Fruit fly (Drosophila melanogaster) whole organism, embryonic: ENCODE measurements around the gene CG14006.

ENCODE experiments used
- B-H2 ChIP-seq: fragments of 200-800 bp; sonication (Bioruptor generic); optimal IDR thresholded peaks from 2 replicates; lab custom pipeline; 2018; ENCODE audit warnings: missing biosample characterization, mild to moderate bottlenecking, missing genetic modification characterization
- Blimp-1 ChIP-seq: fragments of 200-800 bp; sonication (Bioruptor generic); optimal IDR thresholded peaks from 3 replicates; lab custom pipeline; 2018; ENCODE audit warnings: missing biosample characterization, missing genetic modification characterization, mild to moderate bottlenecking, moderate library complexity, missing genetic modification reagents
- CG10267 ChIP-seq: fragments of 200-800 bp; sonication (Bioruptor generic); optimal IDR thresholded peaks from 2 replicates; lab custom pipeline; 2018; ENCODE audit warnings: missing biosample characterization, mild to moderate bottlenecking, missing genetic modification characterization, moderate library complexity
- CG12155 ChIP-seq: fragments of 200-800 bp; sonication (Bioruptor generic); optimal IDR thresholded peaks from 3 replicates; lab custom pipeline; 2016; ENCODE audit warnings: missing biosample characterization, missing genetic modification characterization
- CG12219 ChIP-seq: fragments of 200-800 bp; sonication (Bioruptor generic); optimal IDR thresholded peaks from 3 replicates; lab custom pipeline; 2018; ENCODE audit warnings: missing biosample characterization, mild to moderate bottlenecking, missing genetic modification characterization
- CG13424 ChIP-seq: fragments of 200-800 bp; sonication (Bioruptor generic); optimal IDR thresholded peaks from 2 replicates; lab custom pipeline; 2019; ENCODE audit warnings: missing biosample characterization, mild to moderate bottlenecking, missing genetic modification characterization, moderate library complexity
- CG17359 ChIP-seq: fragments of 200-800 bp; sonication (Bioruptor generic); optimal IDR thresholded peaks from 3 replicates; lab custom pipeline; 2018; ENCODE audit warnings: missing biosample characterization, mild to moderate bottlenecking, missing genetic modification characterization, moderate library complexity
- CG17568 ChIP-seq: fragments of 200-800 bp; sonication (Bioruptor generic); optimal IDR thresholded peaks from 2 replicates; lab custom pipeline; 2018; ENCODE audit warnings: missing biosample characterization, mild to moderate bottlenecking, missing genetic modification characterization, moderate library complexity
- CG2120 ChIP-seq: fragments of 200-800 bp; sonication (Bioruptor generic); optimal IDR thresholded peaks from 3 replicates; lab custom pipeline; 2016; ENCODE audit warnings: missing biosample characterization, missing genetic modification characterization
- CG32767 ChIP-seq: fragments of 200-800 bp; sonication (Bioruptor generic); IDR thresholded peaks from 2 replicates; pipeline ENCODE4 v1.3.6; 2022; ENCODE audit warnings: missing biosample characterization, missing genetic modification characterization
- CG3838 ChIP-seq: fragments of 200-800 bp; sonication (Bioruptor generic); optimal IDR thresholded peaks from 3 replicates; lab custom pipeline; 2016; ENCODE audit warnings: missing biosample characterization, missing genetic modification characterization
- CG4424 ChIP-seq: fragments of 200-800 bp; sonication (Bioruptor generic); optimal IDR thresholded peaks from 3 replicates; lab custom pipeline; 2016; ENCODE audit warnings: missing biosample characterization, missing genetic modification characterization
- CG7839 ChIP-seq: fragments of 200-800 bp; sonication (Bioruptor generic); optimal IDR thresholded peaks from 3 replicates; lab custom pipeline; 2018; ENCODE audit warnings: missing biosample characterization, mild to moderate bottlenecking, missing genetic modification characterization, moderate library complexity
- CG7963 ChIP-seq: fragments of 200-800 bp; sonication (Bioruptor generic); IDR thresholded peaks from 3 replicates; pipeline ENCODE4 v1.3.6; 2022; ENCODE audit warnings: missing biosample characterization, missing genetic modification characterization; ENCODE audit not compliant: partially characterized antibody
- CG8765 ChIP-seq: fragments of 200-800 bp; sonication (Bioruptor generic); IDR thresholded peaks from 2 replicates; pipeline ENCODE4 v1.3.6; 2022; ENCODE audit warnings: missing biosample characterization, missing genetic modification characterization
- CG8924 ChIP-seq: fragments of 200-800 bp; optimal IDR thresholded peaks from 3 replicates; lab custom pipeline; 2019; ENCODE audit warnings: missing biosample characterization, mild to moderate bottlenecking, missing genetic modification characterization, moderate library complexity
- CG9932 ChIP-seq: fragments of 200-800 bp; sonication (Bioruptor generic); IDR thresholded peaks from 2 replicates; pipeline ENCODE4 v1.3.6; 2022; ENCODE audit warnings: missing biosample characterization, missing genetic modification characterization
- CoRest ChIP-seq: fragments of 200-800 bp; sonication (Bioruptor generic); optimal IDR thresholded peaks from 3 replicates; lab custom pipeline; 2018; ENCODE audit warnings: missing biosample characterization, mild to moderate bottlenecking, missing genetic modification characterization, moderate library complexity
- Drgx ChIP-seq: fragments of 200-800 bp; sonication (Bioruptor generic); IDR thresholded peaks from 2 replicates; pipeline ENCODE4 v1.3.6; 2022; ENCODE audit warnings: missing biosample characterization, missing genetic modification characterization
- E2f2 ChIP-seq: fragments of 200-800 bp; sonication (Bioruptor generic); IDR thresholded peaks from 2 replicates; pipeline ENCODE4 v1.3.6; 2022; ENCODE audit warnings: missing biosample characterization, missing genetic modification characterization
- H2.0 ChIP-seq: fragments of 200-800 bp; sonication (Bioruptor generic); IDR thresholded peaks from 2 replicates; pipeline ENCODE4 v1.3.6; 2022; ENCODE audit warnings: missing biosample characterization, missing genetic modification characterization
- Hr39 ChIP-seq: fragments of >200 bp; optimal IDR thresholded peaks from 2 replicates; lab custom pipeline; 2017
- Med ChIP-seq: fragments of 200-800 bp; sonication (Bioruptor generic); peaks from one replicate; lab custom pipeline; 2016; ENCODE audit warnings: missing biosample characterization, missing genetic modification characterization, mild to moderate bottlenecking, inconsistent platforms, moderate library complexity
- Meics ChIP-seq: fragments of 200-800 bp; sonication (Bioruptor generic); optimal IDR thresholded peaks from 2 replicates; lab custom pipeline; 2017; ENCODE audit warnings: missing biosample characterization, mild to moderate bottlenecking, missing genetic modification characterization
- Pdp1 ChIP-seq, 2 experiments: fragments of 200-800 bp; sonication (Bioruptor generic); optimal IDR thresholded peaks; 3 replicates each; lab custom pipeline; 2016; ENCODE audit warnings: missing biosample characterization in 2 of 2, missing genetic modification characterization in 2 of 2, mild to moderate bottlenecking in 1 of 2, moderate library complexity in 1 of 2
- Rfx ChIP-seq: fragments of 200-800 bp; sonication (Bioruptor generic); IDR thresholded peaks from 2 replicates; pipeline ENCODE4 v1.3.6; 2022; ENCODE audit warnings: missing biosample characterization, missing genetic modification characterization
- TFAM ChIP-seq: fragments of 200-800 bp; sonication (Bioruptor generic); optimal IDR thresholded peaks from 2 replicates; lab custom pipeline; 2017; ENCODE audit warnings: missing biosample characterization, missing genetic modification characterization, inconsistent platforms
- bab2 ChIP-seq: fragments of 200-800 bp; sonication (Bioruptor generic); optimal IDR thresholded peaks from 2 replicates; lab custom pipeline; 2016; ENCODE audit warnings: missing biosample characterization, missing genetic modification characterization
- ci ChIP-seq: fragments of 200-800 bp; sonication (Bioruptor generic); IDR thresholded peaks from 3 replicates; pipeline ENCODE4 v1.3.6; 2022; ENCODE audit warnings: missing biosample characterization, missing genetic modification characterization
- cwo ChIP-seq: fragments of 200-800 bp; sonication (Bioruptor generic); optimal IDR thresholded peaks from 3 replicates; lab custom pipeline; 2017; ENCODE audit warnings: missing biosample characterization, missing genetic modification characterization, mild to moderate bottlenecking, moderate library complexity, missing genetic modification reagents
- dmrt99B ChIP-seq: fragments of 200-800 bp; sonication (Bioruptor generic); optimal IDR thresholded peaks from 2 replicates; lab custom pipeline; 2018; ENCODE audit warnings: missing biosample characterization, mild to moderate bottlenecking, missing genetic modification characterization, moderate library complexity
- dpn ChIP-seq, 2 experiments: fragments of 200-800 bp; sonication (Bioruptor generic); optimal IDR thresholded peaks; 3 replicates each; lab custom pipeline; 2016; ENCODE audit warnings: missing biosample characterization in 2 of 2, missing genetic modification characterization in 2 of 2
- fd3F ChIP-seq: fragments of 200-800 bp; sonication (Bioruptor generic); optimal IDR thresholded peaks from 2 replicates; lab custom pipeline; 2018; ENCODE audit warnings: missing biosample characterization, mild to moderate bottlenecking, missing genetic modification characterization, moderate library complexity
- fru ChIP-seq: fragments of >200 bp; optimal IDR thresholded peaks from 2 replicates; lab custom pipeline; 2017
- gem ChIP-seq: fragments of 200-800 bp; sonication (Bioruptor generic); optimal IDR thresholded peaks from 2 replicates; lab custom pipeline; 2019; ENCODE audit warnings: missing biosample characterization, mild to moderate bottlenecking, missing genetic modification characterization, moderate library complexity
- grau ChIP-seq: fragments of 200-800 bp; optimal IDR thresholded peaks from 3 replicates; lab custom pipeline; 2019; ENCODE audit warnings: missing biosample characterization, mild to moderate bottlenecking, missing genetic modification characterization, moderate library complexity
- lilli ChIP-seq: fragments of 200-800 bp; sonication (Bioruptor generic); optimal IDR thresholded peaks from 3 replicates; lab custom pipeline; 2016; ENCODE audit warnings: missing biosample characterization, missing genetic modification characterization
- sr ChIP-seq: fragments of 200-800 bp; sonication (Bioruptor generic); IDR thresholded peaks from 3 replicates; pipeline ENCODE4 v1.3.6; 2022; ENCODE audit warnings: missing biosample characterization, missing genetic modification characterization
- stc ChIP-seq: fragments of 200-800 bp; sonication (Bioruptor generic); IDR thresholded peaks from 2 replicates; pipeline ENCODE4 v1.3.6; 2022; ENCODE audit warnings: missing biosample characterization, missing genetic modification characterization
- tap ChIP-seq: fragments of 200-800 bp; optimal IDR thresholded peaks from 3 replicates; lab custom pipeline; 2019; ENCODE audit warnings: missing biosample characterization, mild to moderate bottlenecking, missing genetic modification characterization, moderate library complexity
- vvl ChIP-seq: fragments of 200-800 bp; sonication (Bioruptor generic); IDR thresholded peaks from 2 replicates; pipeline ENCODE4 v1.3.6; 2022; ENCODE audit warnings: missing biosample characterization, missing genetic modification characterization

Gene CG14006

dm6 chr2L:5743537-5744148 lies 15.0 kb upstream of the CG14006 start (continued):
- no peak for TF ChIP-seq fd3F (GFP tag; lab: Kevin White, UChicago)
- no peak for TF ChIP-seq CG12155 (GFP tag; lab: Kevin White, UChicago)
- peak; percentile 57 for TF ChIP-seq stc
- peak; percentile 47 for TF ChIP-seq dmrt99B
- peak; percentile 1 for TF ChIP-seq CG17568 (GFP tag; lab: Kevin White, UChicago)
- peak; percentile 7 for TF ChIP-seq CG4424 (GFP tag; lab: Kevin White, UChicago)
- no peak for TF ChIP-seq CG7963 (GFP tag; lab: Robert Waterston, UW)
- no peak for TF ChIP-seq CG8765
- no peak for TF ChIP-seq sr (GFP tag; lab: Robert Waterston, UW)
- TF ChIP-seq CG10267 = no peak
- TF ChIP-seq Blimp-1 (GFP tag; lab: Kevin White, UChicago) = peak; percentile 6
- TF ChIP-seq CG2120 (GFP tag; lab: Kevin White, UChicago) = peak; percentile 10
- TF ChIP-seq TFAM (GFP tag; lab: Kevin White, UChicago) = no peak
- TF ChIP-seq Rfx (GFP tag; lab: Robert Waterston, UW) = peak; percentile 68
- TF ChIP-seq ci (GFP tag; lab: Robert Waterston, UW) = peak; percentile 61; the same call in 2 of the 3 replicates
- TF ChIP-seq Meics (GFP tag; lab: Kevin White, UChicago) = peak; percentile 37
- no peak for TF ChIP-seq tap (tag; lab: Kevin White, UChicago)
- TF ChIP-seq fru = no peak
- peak; percentile 11 for TF ChIP-seq bab2 (GFP tag; lab: Kevin White, UChicago)
- peak; percentile 38 for TF ChIP-seq CG12219
- no peak for TF ChIP-seq Hr39
- TF ChIP-seq Pdp1 (GFP tag; optimal IDR thresholded peaks at IDR 0.05; lab: Kevin White, UChicago) = peak in 1 of 2 experiments; percentile 55
- peak; percentile 40 for TF ChIP-seq CG17359 (tag; lab: Kevin White, UChicago)
- TF ChIP-seq vvl (GFP tag; lab: Robert Waterston, UW) = peak; percentile 73
- TF ChIP-seq CG9932 (GFP tag; lab: Robert Waterston, UW) = no peak
- peak; percentile 60 for TF ChIP-seq Med
- peak; percentile 35 for TF ChIP-seq lilli (GFP tag; lab: Kevin White, UChicago)
- TF ChIP-seq Drgx (GFP tag; lab: Robert Waterston, UW) = 0 out of 2 replicates have a peak, but pooled peaks have one; percentile 13
- peak; percentile 33 for TF ChIP-seq CG8924 (tag; lab: Kevin White, UChicago)
- 0 out of 2 replicates have a peak, but pooled peaks have one; percentile 16 for TF ChIP-seq E2f2 (GFP tag; lab: Robert Waterston, UW)
- peak; percentile 63 for TF ChIP-seq gem (tag; lab: Kevin White, UChicago)
- TF ChIP-seq CG32767 (GFP tag; lab: Robert Waterston, UW) = no peak
- peak in 1 of 2 experiments; percentile 17 for TF ChIP-seq dpn (GFP tag; optimal IDR thresholded peaks at IDR 0.05; lab: Kevin White, UChicago)
- TF ChIP-seq B-H2 (GFP tag; lab: Kevin White, UChicago) = no peak
- TF ChIP-seq CG3838 (GFP tag; lab: Kevin White, UChicago) = no peak
- 0 out of 2 replicates have a peak, but pooled peaks have one; percentile 20 for TF ChIP-seq H2.0 (GFP tag; lab: Robert Waterston, UW)
- peak; percentile 20 for TF ChIP-seq CoRest (tag; lab: Kevin White, UChicago)
- peak; percentile 26 for TF ChIP-seq grau (tag; lab: Kevin White, UChicago)
- peak; percentile 35 for TF ChIP-seq CG13424 (tag; lab: Kevin White, UChicago)
- peak; percentile 46 for TF ChIP-seq CG7839 (tag; lab: Kevin White, UChicago)
- no peak for TF ChIP-seq cwo
